Worm (Caenorhabditis elegans) whole organism, mixed stage, embryonic: ENCODE data around the gene F55C5.10.

ENCODE experiments used
- ceh-39 ChIP-seq: fragments of 150-350 bp; optimal IDR thresholded peaks from 2 replicates; lab custom pipeline; 2014; ENCODE audit warnings: missing biosample characterization, missing genetic modification characterization
- ceh-83 ChIP-seq: fragments of 200-800 bp; sonication (Bioruptor generic); optimal IDR thresholded peaks from 2 replicates; lab custom pipeline; 2018; ENCODE audit warnings: mild to moderate bottlenecking, missing genetic modification characterization, missing compliant biosample characterization
- ces-1 ChIP-seq: fragments of 150-350 bp; optimal IDR thresholded peaks from 2 replicates; lab custom pipeline; 2014; ENCODE audit warnings: missing biosample characterization, missing genetic modification reagents, missing genetic modification characterization
- lsy-2 ChIP-seq: fragments of 150-350 bp; optimal IDR thresholded peaks from 2 replicates; lab custom pipeline; 2014; ENCODE audit warnings: missing biosample characterization, missing genetic modification characterization
- nhr-28 ChIP-seq: fragments of 150-350 bp; optimal IDR thresholded peaks from 2 replicates; lab custom pipeline; 2014; ENCODE audit warnings: missing biosample characterization, missing genetic modification characterization
- nhr-76 ChIP-seq: sonication (generic microtip); optimal IDR thresholded peaks from 2 replicates; lab custom pipeline; 2017; ENCODE audit warnings: missing biosample characterization, missing genetic modification characterization
- pha-4 ChIP-seq: fragments of 150-350 bp; optimal IDR thresholded peaks from 2 replicates; lab custom pipeline; 2018; ENCODE audit warnings: missing biosample characterization, missing genetic modification reagents, missing genetic modification characterization
- snpc-4 ChIP-seq: fragments of 150-350 bp; optimal IDR thresholded peaks from 2 replicates; lab custom pipeline; 2014; ENCODE audit warnings: missing biosample characterization, missing genetic modification characterization
- tbx-8 ChIP-seq: fragments of 200-800 bp; sonication (Bioruptor generic); optimal IDR thresholded peaks from 2 replicates; lab custom pipeline; 2018; ENCODE audit warnings: mild to moderate bottlenecking, missing genetic modification characterization, moderate library complexity, missing compliant biosample characterization

DNA sequence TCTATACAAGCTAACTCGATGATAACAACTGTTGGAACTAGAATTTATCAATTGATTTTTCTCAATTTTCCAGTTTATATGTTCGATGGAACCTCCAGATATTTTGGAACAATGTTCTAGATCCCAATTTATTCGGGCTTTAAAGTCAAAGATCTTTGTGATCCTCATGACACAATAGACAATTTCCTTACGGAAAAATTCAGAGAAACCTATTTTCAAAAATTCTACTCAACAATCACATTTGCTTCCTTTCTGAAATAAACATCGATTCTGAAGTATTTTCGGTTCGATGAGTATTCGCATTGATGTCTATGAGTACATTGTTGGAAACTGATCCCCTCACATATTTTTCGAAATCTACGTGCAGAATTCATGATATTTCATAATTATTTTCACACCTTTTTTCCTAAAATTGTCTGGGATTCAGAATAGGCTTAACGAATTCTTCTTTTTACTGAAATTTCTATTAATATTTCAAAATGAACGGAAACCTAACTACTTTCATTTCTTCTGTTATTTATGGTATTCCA lies 23.8 kb downstream of the F55C5.10 start, which contains the start of gene srg-45:
- TF ChIP-seq lsy-2 (tag; lab: Kevin White, UChicago) (no peak), ces-1 (no peak), pha-4 (tag; lab: Kevin White, UChicago) (no peak), snpc-4 (no peak), nhr-28 (tag; lab: Kevin White, UChicago) (no peak), nhr-76 (tag; lab: Kevin White, UChicago) (no peak), ceh-39 (tag; lab: Kevin White, UChicago) (no peak), tbx-8 (GFP tag; lab: Kevin White, UChicago) (no peak), ceh-83 (GFP tag; lab: Kevin White, UChicago) (no peak)
